Worm (Caenorhabditis elegans) whole organism, young adult: ENCODE measurements around the gene abcf-2.

Experiments used
- F23B12.7 ChIP-seq: sonication (generic microtip); optimal IDR thresholded peaks from 2 replicates; lab custom pipeline; 2017; ENCODE audit warnings: missing genetic modification characterization, mild to moderate bottlenecking, missing compliant biosample characterization, antibody characterized with exemption, moderate library complexity; ENCODE audit not compliant: insufficient read depth
- ceh-100 ChIP-seq: fragments of 200-800 bp; sonication (Bioruptor generic); IDR thresholded peaks from 2 replicates; pipeline ENCODE4 v1.3.6; 2022; ENCODE audit warnings: missing genetic modification reagents, missing genetic modification characterization, missing compliant biosample characterization
- lin-35 ChIP-seq, 3 experiments: fragments of 150-350 bp in 2 of 3; sonication (generic microtip) in 1 of 3; optimal IDR thresholded peaks; 2 replicates each; lab custom pipeline; 2014 to 2018; ENCODE audit warnings: missing biosample characterization in 3 of 3, missing genetic modification characterization in 3 of 3, missing genetic modification reagents in 3 of 3
- mcd-1 ChIP-seq: fragments of 200-800 bp; sonication (Bioruptor generic); IDR thresholded peaks from 2 replicates; pipeline ENCODE4 v1.3.6; 2022; ENCODE audit warnings: missing genetic modification reagents, missing genetic modification characterization, missing compliant biosample characterization
- nfya-2 ChIP-seq: fragments of 200-800 bp; sonication (Bioruptor generic); IDR thresholded peaks from 2 replicates; pipeline ENCODE4 v1.3.6; 2022; ENCODE audit warnings: missing genetic modification reagents, missing genetic modification characterization, missing compliant biosample characterization
- repo-1 ChIP-seq: sonication (generic microtip); optimal IDR thresholded peaks from 2 replicates; lab custom pipeline; 2017; ENCODE audit warnings: mild to moderate bottlenecking, missing genetic modification characterization, missing compliant biosample characterization
- rpc-1 ChIP-seq, 2 experiments: fragments of 150-350 bp in 1 of 2; sonication (generic microtip) in 1 of 2; optimal IDR thresholded peaks; 2 replicates each; lab custom pipeline; 2014 to 2018; ENCODE audit warnings: missing biosample characterization in 1 of 2, missing genetic modification characterization in 1 of 2, missing genetic modification reagents in 1 of 2, missing genotype in 1 of 2
- tbp1 ChIP-seq: fragments of 200-800 bp; sonication (Bioruptor generic); optimal IDR thresholded peaks from 2 replicates; lab custom pipeline; 2018; ENCODE audit warnings: mild to moderate bottlenecking, missing genetic modification characterization, missing compliant biosample characterization

DNA sequence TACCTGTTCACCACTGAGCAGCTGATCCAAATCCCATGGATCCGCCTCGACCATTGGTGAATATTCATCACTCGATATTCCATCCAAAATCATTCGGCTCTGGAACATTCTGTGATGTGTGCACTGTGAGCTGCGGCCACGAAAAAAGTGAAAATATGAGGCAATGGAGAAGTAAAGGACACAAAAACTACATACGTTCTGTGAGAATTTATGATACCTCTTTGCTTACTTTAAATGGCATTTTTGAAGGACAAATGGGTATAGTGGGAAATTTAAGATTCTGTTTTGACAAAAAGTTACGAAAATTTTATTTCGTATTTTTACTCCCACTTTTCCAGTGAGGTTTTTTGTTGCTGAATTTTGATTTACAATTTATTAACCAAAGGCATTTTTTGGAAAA, 30.3 kb upstream of the abcf-2 start, which contains the start of gene twk-40:
- no peak for TF ChIP-seq ceh-100 (GFP tag; lab: Robert Waterston, UW)
- TF ChIP-seq tbp1 (GFP tag; lab: Kevin White, UChicago) = no peak
- TF ChIP-seq rpc-1 (optimal IDR thresholded peaks at IDR 0.05; lab: Kevin White, UChicago) = no peak
- TF ChIP-seq rpc-1 (tag; optimal IDR thresholded peaks at IDR 0.05; lab: Kevin White, UChicago) = no peak
- no peak for TF ChIP-seq lin-35 (GFP tag; optimal IDR thresholded peaks at IDR 0.05; lab: Kevin White, UChicago)
- no peak for TF ChIP-seq F23B12.7 (tag; lab: Kevin White, UChicago)
- no peak for TF ChIP-seq repo-1
- TF ChIP-seq nfya-2 (GFP tag; lab: Robert Waterston, UW) = no peak
- no peak for TF ChIP-seq mcd-1 (GFP tag; lab: Robert Waterston, UW)
